Fruit fly (Drosophila melanogaster) whole organism: ENCODE data around the gene dUTPase.

Source experiments
- CG8478 ChIP-seq: fragments of >200 bp; optimal IDR thresholded peaks from 2 replicates; lab custom pipeline; 2018; ENCODE audit warnings: inconsistent platforms
- EcR ChIP-seq, 2 experiments: fragments of >200 bp; optimal IDR thresholded peaks; 2 replicates each; lab custom pipeline; 2017; ENCODE audit warnings: missing biosample characterization in 2 of 2, missing genetic modification characterization in 2 of 2, missing genetic modification reagents in 2 of 2
- pan ChIP-seq: fragments of >200 bp; optimal IDR thresholded peaks from 2 replicates; lab custom pipeline; 2017
- psq ChIP-seq: fragments of >200 bp; optimal IDR thresholded peaks from 2 replicates; lab custom pipeline; 2017
- usp ChIP-seq: fragments of >200 bp; optimal IDR thresholded peaks from 2 replicates; lab custom pipeline; 2017; ENCODE audit warnings: missing biosample characterization, missing genetic modification characterization, mixed read lengths

- no peak for TF ChIP-seq CG8478 (lab: Kevin White, UChicago)
- TF ChIP-seq psq (lab: Kevin White, UChicago) = no peak
- no peak for TF ChIP-seq EcR (GFP tag; optimal IDR thresholded peaks at IDR 0.05; lab: Kevin White, UChicago)
- no peak for TF ChIP-seq usp
- peak; percentile 78 for TF ChIP-seq pan (lab: Kevin White, UChicago)
These were observed 10.5 kb downstream of the dUTPase start for dm6 chr2L:11021606-11022005.
